Worm (Caenorhabditis elegans): Measurements from ENCODE around the gene cutc-1.
A peak's percentile ranks its signal among the peaks of the same experiment; 100 is the strongest.

Gene cutc-1

ce11 chrIII:8446940-8447403, 43.6 kb upstream of the cutc-1 start, which contains the start of gene rpn-3 (continued):
- TF ChIP-seq T23F11.4 (GFP tag; optimal IDR thresholded peaks at IDR 0.05) (no peak), ceh-2 (tag; optimal IDR thresholded peaks at IDR 0.05) (peak; percentile 55), ceh-9 (tag; optimal IDR thresholded peaks at IDR 0.05) (no peak), fax-1 (tag; optimal IDR thresholded peaks at IDR 0.05) (no peak), C08G9.2 (tag; optimal IDR thresholded peaks at IDR 0.05) (no peak), fkh-6 (tag; optimal IDR thresholded peaks at IDR 0.05) (no peak), nhr-232 (tag; optimal IDR thresholded peaks at IDR 0.05) (no peak), pat-9 (tag; optimal IDR thresholded peaks at IDR 0.05) (no peak), dmd-4 (tag; optimal IDR thresholded peaks at IDR 0.05; ENCODE audit: borderline replicate concordance) (no peak), syd-9 (tag; optimal IDR thresholded peaks at IDR 0.05) (peak; percentile 47), hlh-13 (GFP tag; optimal IDR thresholded peaks at IDR 0.05) (no peak), tbx-7 (tag; optimal IDR thresholded peaks at IDR 0.05) (no peak), C38D4.7 (GFP tag; optimal IDR thresholded peaks at IDR 0.05) (no peak), nfya-1 (tag; optimal IDR thresholded peaks at IDR 0.05) (peak; percentile 94), ets-4 (tag; optimal IDR thresholded peaks at IDR 0.05) (peak; percentile 67), unc-55 (GFP tag; optimal IDR thresholded peaks at IDR 0.05) (peak; percentile 94)

- no peak for TF ChIP-seq tbx-2 (tag; optimal IDR thresholded peaks at IDR 0.05)
- no peak for TF ChIP-seq ceh-18 (tag; optimal IDR thresholded peaks at IDR 0.05)
These were observed 43.1 kb upstream of the cutc-1 start, which contains the start of gene hsp-110 for ce11 chrIII:8446534-8446933. hsp-110 (minus strand) TSS chrIII:8446909.

DNA sequence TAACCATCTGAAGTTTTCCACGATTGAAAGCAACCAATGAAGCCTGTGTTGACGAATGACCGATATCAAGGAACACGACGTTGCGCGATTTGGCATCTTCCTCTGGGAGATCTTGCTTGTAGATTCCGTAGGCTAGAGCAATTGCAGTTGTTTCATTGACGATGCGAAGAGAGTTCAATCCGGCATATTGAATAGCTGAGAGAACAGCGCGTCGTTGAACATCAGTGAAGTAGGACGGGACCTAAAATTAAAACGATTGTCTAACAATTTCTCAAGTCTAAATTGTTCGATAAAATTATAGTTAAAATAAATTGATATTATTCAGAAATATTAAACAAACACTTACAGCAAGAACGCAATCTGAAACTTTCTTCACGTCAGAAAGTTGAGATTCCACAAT, 42.7 kb upstream of the cutc-1 start:
- TF ChIP-seq hlh-15 (tag; optimal IDR thresholded peaks at IDR 0.05) (no peak), hlh-8 (tag; optimal IDR thresholded peaks at IDR 0.05) (no peak), elt-4 (tag; optimal IDR thresholded peaks at IDR 0.05) (no peak), mec-3 (tag; optimal IDR thresholded peaks at IDR 0.05; ENCODE audit: borderline replicate concordance) (no peak), nhr-11 (tag; optimal IDR thresholded peaks at IDR 0.05) (no peak), nfya-1 (tag; optimal IDR thresholded peaks at IDR 0.05) (no peak), fkh-6 (tag; optimal IDR thresholded peaks at IDR 0.05) (no peak), elt-2 (tag; optimal IDR thresholded peaks at IDR 0.05) (no peak)

ce11 chrIII:8444433-8445090, 41.2 kb upstream of the cutc-1 start:
- TF ChIP-seq ahr-1 (tag; optimal IDR thresholded peaks at IDR 0.05) (no peak), hlh-6 (tag; optimal IDR thresholded peaks at IDR 0.05) (no peak), sox-4 (tag; optimal IDR thresholded peaks at IDR 0.05) (no peak), dve-1 (tag; optimal IDR thresholded peaks at IDR 0.05) (no peak), ref-2 (tag; optimal IDR thresholded peaks at IDR 0.05) (no peak), lin-11 (tag; optimal IDR thresholded peaks at IDR 0.05) (no peak), ceh-30 (tag; optimal IDR thresholded peaks at IDR 0.05) (no peak), che-1 (tag; optimal IDR thresholded peaks at IDR 0.05) (no peak), ceh-45 (GFP tag; IDR thresholded peaks at IDR 0.05) (no peak), ceh-14 (tag; optimal IDR thresholded peaks at IDR 0.05) (no peak), ceh-31 (tag; optimal IDR thresholded peaks at IDR 0.05) (no peak), mec-3 (tag; optimal IDR thresholded peaks at IDR 0.05; ENCODE audit: borderline replicate concordance) (no peak), fkh-6 (tag; optimal IDR thresholded peaks at IDR 0.05) (no peak), dmd-4 (tag; optimal IDR thresholded peaks at IDR 0.05; ENCODE audit: borderline replicate concordance) (no peak)
